Worm (Caenorhabditis elegans): Measurements from ENCODE around the gene hrpk-2.

- TF ChIP-seq ama-1 (optimal IDR thresholded peaks at IDR 0.05) (no peak), ceh-36 (tag; optimal IDR thresholded peaks at IDR 0.05) (no peak)
These were observed 45.5 kb upstream of the hrpk-2 start, which contains the start of gene kle-2 for ce11 chrIII:7941417-7941816.

Measured in whole organism, early embryonic.